Fruit fly (Drosophila melanogaster) whole organism, embryonic: Measurements from ENCODE around the gene Ptp10D.
A peak's percentile ranks its signal among the peaks of the same experiment; 100 is the strongest.

Experiments used
- CG10321 ChIP-seq: fragments of 200-800 bp; sonication (Bioruptor generic); IDR thresholded peaks from 2 replicates; pipeline ENCODE4 v1.3.6; 2022; ENCODE audit warnings: missing biosample characterization, missing genetic modification characterization
- CG11085 ChIP-seq: fragments of 200-800 bp; sonication (Bioruptor generic); IDR thresholded peaks from 2 replicates; pipeline ENCODE4 v1.3.6; 2022; ENCODE audit warnings: missing biosample characterization, missing genetic modification characterization
- CG12155 ChIP-seq: fragments of 200-800 bp; sonication (Bioruptor generic); optimal IDR thresholded peaks from 3 replicates; lab custom pipeline; 2016; ENCODE audit warnings: missing biosample characterization, missing genetic modification characterization
- CG12391 ChIP-seq: fragments of 200-800 bp; sonication (Bioruptor generic); optimal IDR thresholded peaks from 3 replicates; lab custom pipeline; 2018; ENCODE audit warnings: missing biosample characterization, mild to moderate bottlenecking, missing genetic modification characterization, moderate library complexity
- CG12744 ChIP-seq: fragments of 200-800 bp; sonication (Bioruptor generic); optimal IDR thresholded peaks from 2 replicates; lab custom pipeline; 2016; ENCODE audit warnings: missing biosample characterization, missing genetic modification characterization
- CG13123 ChIP-seq: fragments of 200-800 bp; sonication (Bioruptor generic); optimal IDR thresholded peaks from 2 replicates; lab custom pipeline; 2016; ENCODE audit warnings: missing biosample characterization, missing genetic modification characterization
- CG13287 ChIP-seq: fragments of 200-800 bp; sonication (Bioruptor generic); IDR thresholded peaks from 2 replicates; pipeline ENCODE4 v1.3.6; 2022; ENCODE audit warnings: missing biosample characterization, missing genetic modification characterization; ENCODE audit not compliant: partially characterized antibody
- CG14667 ChIP-seq: fragments of 200-800 bp; sonication (Bioruptor generic); IDR thresholded peaks from 2 replicates; pipeline ENCODE4 v1.3.6; 2022; ENCODE audit warnings: missing biosample characterization, missing genetic modification characterization
- CG14710 ChIP-seq: fragments of 200-800 bp; sonication (Bioruptor generic); optimal IDR thresholded peaks from 3 replicates; lab custom pipeline; 2019; ENCODE audit warnings: missing biosample characterization, mild to moderate bottlenecking, missing genetic modification characterization, moderate library complexity
- CG16779 ChIP-seq: fragments of 200-800 bp; sonication (Bioruptor generic); IDR thresholded peaks from 2 replicates; pipeline ENCODE4 v1.3.6; 2022; ENCODE audit warnings: missing biosample characterization, missing genetic modification characterization
- CG17359 ChIP-seq: fragments of 200-800 bp; sonication (Bioruptor generic); optimal IDR thresholded peaks from 3 replicates; lab custom pipeline; 2018; ENCODE audit warnings: missing biosample characterization, mild to moderate bottlenecking, missing genetic modification characterization, moderate library complexity
- CG18011 ChIP-seq: fragments of 200-800 bp; sonication (Bioruptor generic); optimal IDR thresholded peaks from 2 replicates; lab custom pipeline; 2017; ENCODE audit warnings: missing biosample characterization, missing genetic modification characterization, mild to moderate bottlenecking, moderate library complexity, missing genotype
- CG18262 ChIP-seq: fragments of 200-800 bp; optimal IDR thresholded peaks from 3 replicates; lab custom pipeline; 2019; ENCODE audit warnings: missing biosample characterization, mild to moderate bottlenecking, missing genetic modification characterization, moderate library complexity
- CG3726 ChIP-seq: fragments of 200-800 bp; sonication (Bioruptor generic); IDR thresholded peaks from 3 replicates; pipeline ENCODE4, ENCODE4 v1.3.6; 2022; ENCODE audit warnings: missing biosample characterization, missing genetic modification characterization
- CG4282 ChIP-seq: fragments of 200-800 bp; sonication (Bioruptor generic); optimal IDR thresholded peaks from 2 replicates; lab custom pipeline; 2016; ENCODE audit warnings: missing biosample characterization, missing genetic modification characterization
- CG7745 ChIP-seq: fragments of 200-800 bp; sonication (Bioruptor generic); optimal IDR thresholded peaks from 2 replicates; lab custom pipeline; 2018; ENCODE audit warnings: missing biosample characterization, mild to moderate bottlenecking, missing genetic modification characterization, moderate library complexity
- CG7928 ChIP-seq: fragments of 200-800 bp; sonication (Bioruptor generic); optimal IDR thresholded peaks from 2 replicates; lab custom pipeline; 2017; ENCODE audit warnings: missing biosample characterization, mild to moderate bottlenecking, missing genetic modification characterization
- CG9727 ChIP-seq: fragments of 200-800 bp; sonication (Bioruptor generic); optimal IDR thresholded peaks from 3 replicates; lab custom pipeline; 2017; ENCODE audit warnings: missing biosample characterization, mild to moderate bottlenecking, missing genetic modification characterization
- CHES-1-like ChIP-seq: fragments of 200-800 bp; sonication (Bioruptor generic); optimal IDR thresholded peaks from 2 replicates; lab custom pipeline; 2016; ENCODE audit warnings: missing biosample characterization, missing genetic modification characterization
- Eip74EF ChIP-seq, 2 experiments: fragments of 200-800 bp in 1 of 2; fragments of >200 bp in 1 of 2; sonication (Bioruptor generic) in 1 of 2; optimal IDR thresholded peaks; 2 replicates each; lab custom pipeline; 2017 to 2019; ENCODE audit warnings: missing biosample characterization in 2 of 2, missing genetic modification characterization in 2 of 2, mild to moderate bottlenecking in 1 of 2, moderate library complexity in 1 of 2
- HLH54F ChIP-seq: fragments of 200-800 bp; sonication (Bioruptor generic); optimal IDR thresholded peaks from 3 replicates; lab custom pipeline; 2016; ENCODE audit warnings: missing biosample characterization, missing genetic modification characterization
- Hr51 ChIP-seq, 2 experiments: fragments of 200-800 bp; sonication (Bioruptor generic); optimal IDR thresholded peaks; 2 replicates in 1 of 2; 3 replicates in 1 of 2; lab custom pipeline; 2016 to 2018; ENCODE audit warnings: missing biosample characterization in 2 of 2, missing genetic modification characterization in 2 of 2, mild to moderate bottlenecking in 1 of 2, moderate library complexity in 1 of 2
- Kr ChIP-seq: fragments of 200-800 bp; sonication (Bioruptor generic); optimal IDR thresholded peaks from 2 replicates; lab custom pipeline; 2017; ENCODE audit warnings: missing biosample characterization, mild to moderate bottlenecking, missing genetic modification characterization
- Lhr ChIP-seq: fragments of 200-800 bp; sonication (Bioruptor generic); optimal IDR thresholded peaks from 3 replicates; lab custom pipeline; 2017; ENCODE audit warnings: mild to moderate bottlenecking, missing biosample characterization, missing genetic modification reagents, missing genetic modification characterization
- Mes4 ChIP-seq: fragments of 200-800 bp; sonication (Bioruptor generic); optimal IDR thresholded peaks from 2 replicates; lab custom pipeline; 2016; ENCODE audit warnings: missing biosample characterization, missing genetic modification characterization
- Nf-YC ChIP-seq: fragments of 200-800 bp; optimal IDR thresholded peaks from 3 replicates; lab custom pipeline; 2019; ENCODE audit warnings: missing biosample characterization, mild to moderate bottlenecking, missing genetic modification characterization, moderate library complexity
- Sox100B ChIP-seq: fragments of 200-800 bp; sonication (Bioruptor generic); optimal IDR thresholded peaks from 3 replicates; lab custom pipeline; 2018; ENCODE audit warnings: missing biosample characterization, mild to moderate bottlenecking, missing genetic modification characterization
- Sox102F ChIP-seq: fragments of 200-800 bp; sonication (Bioruptor generic); optimal IDR thresholded peaks from 2 replicates; lab custom pipeline; 2018; ENCODE audit warnings: missing biosample characterization, mild to moderate bottlenecking, missing genetic modification characterization, moderate library complexity
- YL-1 ChIP-seq: fragments of 200-800 bp; sonication (Bioruptor generic); optimal IDR thresholded peaks from 3 replicates; lab custom pipeline; 2017; ENCODE audit warnings: missing biosample characterization, mild to moderate bottlenecking, missing genetic modification characterization
- danr ChIP-seq: fragments of 200-800 bp; sonication (Bioruptor generic); IDR thresholded peaks from 2 replicates; pipeline ENCODE4 v1.3.6; 2022; ENCODE audit warnings: missing biosample characterization, missing genetic modification characterization
- disco-r ChIP-seq: fragments of 200-800 bp; sonication (Bioruptor generic); optimal IDR thresholded peaks from 2 replicates; lab custom pipeline; 2016; ENCODE audit warnings: missing biosample characterization, missing genetic modification characterization
- esg ChIP-seq: fragments of 200-800 bp; sonication (Bioruptor generic); conservative IDR thresholded peaks from 2 replicates; pipeline ENCODE4 v1.3.6; 2022; ENCODE audit warnings: missing biosample characterization, missing genetic modification characterization
- fd3F ChIP-seq: fragments of 200-800 bp; sonication (Bioruptor generic); optimal IDR thresholded peaks from 2 replicates; lab custom pipeline; 2018; ENCODE audit warnings: missing biosample characterization, mild to moderate bottlenecking, missing genetic modification characterization, moderate library complexity
- gfzf ChIP-seq: fragments of 200-800 bp; sonication (Bioruptor generic); optimal IDR thresholded peaks from 2 replicates; lab custom pipeline; 2016; ENCODE audit warnings: missing biosample characterization, mild to moderate bottlenecking, missing genetic modification characterization, moderate library complexity
- gt ChIP-seq: fragments of 200-800 bp; sonication (Bioruptor generic); IDR thresholded peaks from 2 replicates; pipeline ENCODE4 v1.3.6; 2022; ENCODE audit warnings: missing biosample characterization, missing genetic modification characterization
- h ChIP-seq: fragments of >200 bp; optimal IDR thresholded peaks from 2 replicates; lab custom pipeline; 2017
- kay ChIP-seq: fragments of 200-800 bp; sonication (Bioruptor generic); optimal IDR thresholded peaks from 2 replicates; lab custom pipeline; 2016; ENCODE audit warnings: missing biosample characterization, missing genetic modification characterization
- knrl ChIP-seq: fragments of 200-800 bp; sonication (Bioruptor generic); IDR thresholded peaks from 3 replicates; pipeline ENCODE4 v1.3.6; 2022; ENCODE audit warnings: missing biosample characterization, missing genetic modification characterization; ENCODE audit not compliant: partially characterized antibody
- lab ChIP-seq: fragments of 200-800 bp; sonication (Bioruptor generic); optimal IDR thresholded peaks from 3 replicates; lab custom pipeline; 2017; ENCODE audit warnings: missing biosample characterization, missing genetic modification characterization, mild to moderate bottlenecking, moderate library complexity, missing genetic modification reagents
- mam ChIP-seq: fragments of 200-800 bp; sonication (Bioruptor generic); optimal IDR thresholded peaks from 3 replicates; lab custom pipeline; 2016; ENCODE audit warnings: missing biosample characterization, missing genetic modification characterization
- nerfin-2 ChIP-seq: fragments of 200-800 bp; sonication (Bioruptor generic); IDR thresholded peaks from 2 replicates; pipeline ENCODE4 v1.3.6; 2022; ENCODE audit warnings: missing biosample characterization, missing genetic modification characterization; ENCODE audit not compliant: partially characterized antibody
- peb ChIP-seq: fragments of 200-800 bp; sonication (Bioruptor generic); IDR thresholded peaks from 2 replicates; pipeline ENCODE4 v1.3.6; 2022; ENCODE audit warnings: missing biosample characterization, missing genetic modification characterization
- phol ChIP-seq: fragments of 200-800 bp; sonication (Bioruptor generic); optimal IDR thresholded peaks from 3 replicates; lab custom pipeline; 2018; ENCODE audit warnings: missing biosample characterization, mild to moderate bottlenecking, missing genetic modification characterization, moderate library complexity
- prd ChIP-seq, 3 experiments: fragments of >200 bp in 2 of 3; fragments of 200-800 bp in 1 of 3; sonication (Bioruptor generic) in 1 of 3; optimal IDR thresholded peaks in 2 of 3; IDR thresholded peaks in 1 of 3; 2 replicates in 2 of 3; 3 replicates in 1 of 3; pipeline versions ENCODE4 v1.3.6 to Lab custom; 2017 to 2022; ENCODE audit warnings: missing biosample characterization in 1 of 3, missing genetic modification characterization in 1 of 3
- psq ChIP-seq: fragments of 200-800 bp; sonication (Bioruptor generic); optimal IDR thresholded peaks from 2 replicates; lab custom pipeline; 2017; ENCODE audit warnings: missing biosample characterization, missing genetic modification characterization
- so ChIP-seq: fragments of 200-800 bp; sonication (Bioruptor generic); IDR thresholded peaks from 3 replicates; pipeline ENCODE4 v1.3.6; 2022; ENCODE audit warnings: missing biosample characterization, missing genetic modification characterization
- wdn ChIP-seq: fragments of 200-800 bp; sonication (Bioruptor generic); IDR thresholded peaks from 2 replicates; pipeline ENCODE4 v1.3.6; 2022; ENCODE audit warnings: missing biosample characterization, missing genetic modification characterization
- zen ChIP-seq: fragments of 200-800 bp; sonication (Bioruptor generic); optimal IDR thresholded peaks from 3 replicates; lab custom pipeline; 2018; ENCODE audit warnings: missing biosample characterization, mild to moderate bottlenecking, missing genetic modification characterization, moderate library complexity

Ptp10D gene

dm6 chrX:11580200-11580840 is 41.5 kb upstream of the Ptp10D start, which contains the start of gene nod (continued):
- TF ChIP-seq CG14710 (tag; lab: Kevin White, UChicago) (peak; percentile 71), CG12391 (tag; lab: Kevin White, UChicago) (peak; percentile 63), disco-r (GFP tag; lab: Kevin White, UChicago) (no peak), prd (optimal IDR thresholded peaks at IDR 0.05; lab: Kevin White, UChicago) (no peak), prd (GFP tag; IDR thresholded peaks at IDR 0.05; lab: Robert Waterston, UW) (peak; percentile 68; the same call in 2 of the 3 replicates), CG4282 (GFP tag; lab: Kevin White, UChicago) (no peak), danr (0 out of 2 replicates have a peak, but pooled peaks have one; percentile 17), Kr (no peak), CG17359 (tag; lab: Kevin White, UChicago) (peak; percentile 69), nerfin-2 (GFP tag; lab: Robert Waterston, UW) (no peak), CG18262 (peak; percentile 55), CHES-1-like (GFP tag; lab: Kevin White, UChicago) (peak; percentile 51), Sox100B (GFP tag; lab: Kevin White, UChicago) (no peak), HLH54F (GFP tag; lab: Kevin White, UChicago) (peak; percentile 80), Hr51 (GFP tag; optimal IDR thresholded peaks at IDR 0.05; lab: Kevin White, UChicago) (peak; percentile 46 to 58), gfzf (GFP tag; lab: Kevin White, UChicago) (peak; percentile 92), CG13287 (peak; percentile 85), Lhr (GFP tag; lab: Kevin White, UChicago) (peak; percentile 92), CG7928 (GFP tag; lab: Kevin White, UChicago) (peak; percentile 94), peb (GFP tag; lab: Robert Waterston, UW) (no peak), CG12155 (GFP tag; lab: Kevin White, UChicago) (peak; percentile 59), CG7745 (tag; lab: Kevin White, UChicago) (no peak), CG3726 (GFP tag; lab: Robert Waterston, UW) (0 out of 3 replicates have a peak, but pooled peaks have one; percentile 48), kay (GFP tag; lab: Kevin White, UChicago) (peak; percentile 2), so (GFP tag; lab: Robert Waterston, UW) (0 out of 3 replicates have a peak, but pooled peaks have one; percentile 29), CG13123 (GFP tag; lab: Kevin White, UChicago) (peak; percentile 51), psq (GFP tag; lab: Kevin White, UChicago) (no peak), CG11085 (no peak), CG16779 (GFP tag; lab: Robert Waterston, UW) (no peak), h (no peak), gt (GFP tag; lab: Robert Waterston, UW) (no peak), mam (GFP tag; lab: Kevin White, UChicago) (peak; percentile 81), phol (tag; lab: Kevin White, UChicago) (peak; percentile 99), zen (tag; lab: Kevin White, UChicago) (peak; percentile 60), knrl (GFP tag; lab: Robert Waterston, UW) (peak; percentile 68), CG9727 (GFP tag; lab: Kevin White, UChicago) (peak; percentile 57), wdn (GFP tag; lab: Robert Waterston, UW) (peak; percentile 27), esg (GFP tag; lab: Robert Waterston, UW) (peak; percentile 59), Mes4 (GFP tag; lab: Kevin White, UChicago) (peak; percentile 56), lab (peak; percentile 75), CG10321 (GFP tag; lab: Robert Waterston, UW) (peak; percentile 78), Sox102F (GFP tag; lab: Kevin White, UChicago) (peak; percentile 58), CG18011 (GFP tag; lab: Kevin White, UChicago) (peak; percentile 25), Nf-YC (peak; percentile 48), CG14667 (no peak), fd3F (GFP tag; lab: Kevin White, UChicago) (peak; percentile 23), Eip74EF (GFP tag; optimal IDR thresholded peaks at IDR 0.05; lab: Kevin White, UChicago) (peak in 1 of 2 experiments; percentile 47), CG12744 (GFP tag; lab: Kevin White, UChicago) (peak; percentile 53), YL-1 (GFP tag; lab: Kevin White, UChicago) (peak; percentile 1)
